Worm (Caenorhabditis elegans): ENCODE measurements around the gene ani-2.

The ani-2 gene

DNA sequence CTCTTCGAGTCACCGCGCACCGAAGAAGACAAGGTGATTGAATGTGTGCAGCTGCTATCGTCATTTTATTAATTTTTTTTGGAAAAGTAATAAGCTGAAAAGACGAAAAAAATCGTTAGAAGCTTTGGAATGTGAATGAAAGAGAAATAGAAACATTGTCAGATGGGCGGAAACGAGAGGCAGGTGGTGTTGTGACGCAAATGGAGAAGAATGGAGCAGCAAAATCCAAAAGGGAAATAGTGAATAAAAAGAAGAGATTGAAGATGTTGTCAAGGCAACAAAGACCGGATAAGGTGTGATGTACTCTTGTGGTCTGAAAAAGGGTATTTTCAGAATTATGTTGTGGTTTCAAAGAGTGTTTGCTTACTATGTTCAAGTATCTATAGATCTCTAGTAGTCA, 22.7 kb downstream of the ani-2 start:
- TF ChIP-seq ztf-11 (tag; optimal IDR thresholded peaks at IDR 0.05) (no peak), elt-2 (tag; optimal IDR thresholded peaks at IDR 0.05) (no peak), ama-1 (optimal IDR thresholded peaks at IDR 0.05) (no peak), lsy-12 (tag; optimal IDR thresholded peaks at IDR 0.05) (no peak), ceh-16 (tag; optimal IDR thresholded peaks at IDR 0.05) (no peak), fos-1 (tag; optimal IDR thresholded peaks at IDR 0.05) (no peak), nhr-11 (tag; optimal IDR thresholded peaks at IDR 0.05) (no peak), nhr-28 (tag; optimal IDR thresholded peaks at IDR 0.05) (no peak), unc-39 (tag; optimal IDR thresholded peaks at IDR 0.05) (no peak), ZK546.5 (tag; optimal IDR thresholded peaks at IDR 0.05) (no peak), ztf-4 (tag; optimal IDR thresholded peaks at IDR 0.05) (no peak)

DNA sequence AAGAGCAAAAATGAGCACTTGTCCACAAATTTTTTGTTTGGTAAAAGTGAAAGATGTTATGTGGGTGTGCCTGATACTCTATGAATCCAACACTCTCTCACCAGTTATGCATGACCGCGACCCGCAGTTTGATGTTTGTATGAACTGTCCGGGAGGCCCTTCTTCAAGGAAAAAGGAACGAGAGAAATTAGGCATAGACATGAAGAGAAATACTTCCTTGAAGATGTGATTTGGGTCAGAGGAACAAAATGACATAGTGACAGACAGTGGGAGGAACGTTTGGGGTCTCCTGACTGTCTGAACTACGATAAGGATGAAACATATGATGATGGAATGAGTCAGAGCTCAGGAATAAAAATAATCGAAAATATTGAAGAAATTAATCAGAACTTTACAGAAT, 24.1 kb downstream of the ani-2 start:
- TF ChIP-seq pha-4 (tag; optimal IDR thresholded peaks at IDR 0.05), result peak; percentile 25
- TF ChIP-seq pqm-1 (tag; optimal IDR thresholded peaks at IDR 0.05), result peak; percentile 57
- TF ChIP-seq nhr-23 (tag; optimal IDR thresholded peaks at IDR 0.05), result peak; percentile 73
- TF ChIP-seq lsy-12 (tag; optimal IDR thresholded peaks at IDR 0.05), result no peak

DNA sequence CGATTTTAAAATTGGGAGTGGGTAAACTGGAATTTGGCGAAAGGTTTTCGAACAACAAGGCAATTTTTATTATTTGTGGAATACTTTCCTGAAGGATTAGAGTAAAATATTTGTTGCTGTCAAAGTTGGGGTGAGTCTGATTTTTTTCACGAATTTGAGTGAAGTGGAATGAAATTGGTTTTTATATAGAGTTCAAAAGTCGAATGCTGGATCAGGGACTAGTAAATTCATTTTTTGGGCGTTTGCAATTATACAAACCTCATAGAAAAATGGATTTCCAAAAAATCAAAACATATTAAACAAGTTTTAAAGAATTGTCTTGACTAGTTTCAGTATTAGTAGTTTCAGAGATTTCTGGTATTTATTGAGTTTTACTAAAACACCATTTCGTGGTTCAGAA, 25.2 kb downstream of the ani-2 start, which contains the start of gene C32D5.7:
Gene C32D5.7 (minus strand): TSS at position 101 of the 400 bp plus-strand sequence.
- TF ChIP-seq pha-4 (tag; optimal IDR thresholded peaks at IDR 0.05) (no peak), mml-1 (tag; optimal IDR thresholded peaks at IDR 0.05) (no peak), nhr-43 (tag; optimal IDR thresholded peaks at IDR 0.05; ENCODE audit: poor library complexity, severe bottlenecking) (no peak), nhr-25 (tag; optimal IDR thresholded peaks at IDR 0.05) (no peak), daf-12 (tag; optimal IDR thresholded peaks at IDR 0.05) (no peak), nhr-12 (tag; optimal IDR thresholded peaks at IDR 0.05) (no peak), nfya-1 (tag; optimal IDR thresholded peaks at IDR 0.05; ENCODE audit: insufficient read depth) (no peak), ceh-9 (tag; optimal IDR thresholded peaks at IDR 0.05) (no peak), elt-2 (tag; optimal IDR thresholded peaks at IDR 0.05) (no peak), ztf-4 (tag; optimal IDR thresholded peaks at IDR 0.05) (no peak), nhr-11 (tag; optimal IDR thresholded peaks at IDR 0.05) (no peak), ceh-82 (tag; optimal IDR thresholded peaks at IDR 0.05) (no peak), elt-1 (tag; optimal IDR thresholded peaks at IDR 0.05) (no peak), ama-1 (optimal IDR thresholded peaks at IDR 0.05) (no peak), pqm-1 (tag; optimal IDR thresholded peaks at IDR 0.05) (no peak), nhr-28 (tag; optimal IDR thresholded peaks at IDR 0.05) (no peak), ceh-16 (tag; optimal IDR thresholded peaks at IDR 0.05) (no peak), mdl-1 (tag; optimal IDR thresholded peaks at IDR 0.05) (no peak), egl-5 (tag; optimal IDR thresholded peaks at IDR 0.05) (no peak), lin-39 (tag; optimal IDR thresholded peaks at IDR 0.05) (no peak)

DNA sequence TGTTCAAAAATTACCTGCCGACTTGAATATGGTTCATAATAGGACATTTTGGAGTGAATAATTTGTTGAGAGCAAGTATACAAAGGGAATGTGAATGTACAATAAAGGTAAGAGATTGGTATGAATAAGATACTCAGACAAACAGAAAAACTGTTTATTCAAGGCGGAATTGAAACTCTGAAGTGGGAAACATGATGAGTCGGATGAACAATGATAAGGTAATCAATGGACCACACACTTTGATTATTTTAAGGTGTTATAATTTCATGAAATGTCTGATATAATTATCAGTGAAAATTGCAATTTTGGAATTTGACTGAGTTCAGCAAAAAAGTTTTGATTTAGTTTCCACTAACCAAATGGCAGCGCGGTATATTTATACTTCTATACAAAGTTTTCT, 25.7 kb downstream of the ani-2 start:
- TF ChIP-seq tbx-2 (tag; optimal IDR thresholded peaks at IDR 0.05) (no peak), zag-1 (tag; optimal IDR thresholded peaks at IDR 0.05) (no peak), ZK546.5 (tag; optimal IDR thresholded peaks at IDR 0.05) (no peak), ceh-28 (tag; optimal IDR thresholded peaks at IDR 0.05) (no peak), elt-2 (tag; optimal IDR thresholded peaks at IDR 0.05) (peak; percentile 51), nhr-67 (tag; optimal IDR thresholded peaks at IDR 0.05) (no peak), pha-4 (tag; optimal IDR thresholded peaks at IDR 0.05) (peak; percentile 44), elt-1 (tag; optimal IDR thresholded peaks at IDR 0.05) (no peak), aly-2 (tag; optimal IDR thresholded peaks at IDR 0.05) (no peak), pqm-1 (tag; optimal IDR thresholded peaks at IDR 0.05) (peak; percentile 72), nhr-11 (tag; optimal IDR thresholded peaks at IDR 0.05) (no peak)

DNA sequence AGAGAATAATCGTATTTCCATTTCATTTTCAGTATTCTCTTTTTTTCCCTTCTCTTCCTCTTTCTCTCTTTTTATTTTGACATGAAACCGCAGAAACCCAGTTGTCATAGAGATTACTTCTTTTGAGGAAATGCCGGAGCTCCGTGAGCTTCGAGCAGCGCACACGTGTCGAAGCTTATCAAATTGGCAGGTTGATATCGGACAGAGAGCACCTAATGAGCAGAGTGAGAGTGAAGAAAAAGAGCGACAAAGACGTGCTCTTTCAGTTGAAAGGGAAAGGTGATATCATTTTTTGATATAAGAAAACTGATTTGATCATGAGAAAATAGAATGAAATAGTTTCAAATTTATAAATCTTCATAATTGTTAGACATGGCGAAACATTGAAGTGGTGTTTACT, 29.8 kb downstream of the ani-2 start, which contains the start of gene C32D5.14:
Gene C32D5.14 (plus strand): TSS at position 131 of the 400 bp plus-strand sequence.
- TF ChIP-seq elt-2 (tag; optimal IDR thresholded peaks at IDR 0.05), result peak; percentile 67
- no peak for TF ChIP-seq nhr-76 (tag; optimal IDR thresholded peaks at IDR 0.05)
- peak; percentile 18 for TF ChIP-seq nhr-11 (tag; optimal IDR thresholded peaks at IDR 0.05)
- peak; percentile 56 for TF ChIP-seq pqm-1 (tag; optimal IDR thresholded peaks at IDR 0.05)

DNA sequence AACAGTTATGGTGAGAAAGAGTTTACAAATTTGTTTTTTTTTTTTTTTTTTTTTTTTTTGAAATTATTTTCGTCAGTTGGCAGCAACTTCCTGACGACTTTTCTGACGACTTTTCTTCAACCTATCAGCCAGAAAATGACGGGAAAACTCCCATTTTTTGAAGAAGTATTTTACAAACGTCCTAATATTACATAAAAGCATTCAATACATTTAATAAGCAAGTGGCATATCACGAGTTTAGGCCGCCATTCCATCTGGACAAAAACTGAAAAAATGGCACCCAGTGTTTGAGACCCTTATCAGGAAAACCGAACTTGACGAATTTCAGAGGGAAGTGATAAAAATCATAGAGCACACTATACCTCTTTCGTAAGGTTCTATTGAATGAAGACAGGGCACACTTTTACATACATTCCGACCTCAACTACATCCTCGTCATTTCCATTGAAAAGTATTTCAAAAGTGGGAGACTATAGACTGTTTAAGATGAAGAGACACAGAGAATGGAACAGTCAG, 30.4 kb downstream of the ani-2 start:
- no peak for TF ChIP-seq nhr-67 (tag; optimal IDR thresholded peaks at IDR 0.05)
- no peak for TF ChIP-seq elt-3 (tag; optimal IDR thresholded peaks at IDR 0.05)
- TF ChIP-seq pha-4 (tag; optimal IDR thresholded peaks at IDR 0.05), result no peak
- TF ChIP-seq elt-2 (tag; optimal IDR thresholded peaks at IDR 0.05), result peak; percentile 64

All from whole organism, L3 larva.